Worm (Caenorhabditis elegans): Measurements from ENCODE around the gene C16C10.1.

ce11 chrIII:4160937-4161336 is 20.3 kb downstream of the C16C10.1 start, which contains the start of gene C01G12.16:
- no peak for TF ChIP-seq rnt-1 (tag; optimal IDR thresholded peaks at IDR 0.05)
- no peak for TF ChIP-seq jun-1 (tag; optimal IDR thresholded peaks at IDR 0.05)
- no peak for TF ChIP-seq lin-13 (GFP tag; optimal IDR thresholded peaks at IDR 0.05)
- TF ChIP-seq nhr-76 (tag; optimal IDR thresholded peaks at IDR 0.05), result no peak
- TF ChIP-seq nhr-47 (tag; optimal IDR thresholded peaks at IDR 0.05), result no peak

Measured in whole organism, L1 larva.